Worm (Caenorhabditis elegans) whole organism, young adult: ENCODE data around the gene C35B8.3.
A peak's percentile ranks its signal among the peaks of the same experiment; 100 is the strongest.

Experiments used
- B0035.1 ChIP-seq: sonication (generic microtip); optimal IDR thresholded peaks from 2 replicates; lab custom pipeline; 2016; ENCODE audit warnings: missing genetic modification characterization, mild to moderate bottlenecking, missing compliant biosample characterization, missing genotype, missing genetic modification reagents
- B0261.1 ChIP-seq: sonication (generic microtip); optimal IDR thresholded peaks from 2 replicates; lab custom pipeline; 2016; ENCODE audit warnings: mild to moderate bottlenecking, missing genetic modification characterization, moderate library complexity, missing compliant biosample characterization
- D2030.7 ChIP-seq: fragments of 200-800 bp; sonication (Bioruptor generic); IDR thresholded peaks from 2 replicates; pipeline ENCODE4 v1.3.6; 2022; ENCODE audit warnings: missing genetic modification reagents, missing genetic modification characterization, missing compliant biosample characterization
- F49E8.2 ChIP-seq: sonication (generic microtip); optimal IDR thresholded peaks from 3 replicates; lab custom pipeline; 2017; ENCODE audit warnings: missing genetic modification characterization, mild to moderate bottlenecking, missing compliant biosample characterization, antibody characterized with exemption, moderate library complexity; ENCODE audit not compliant: insufficient read depth
- F55B11.4 ChIP-seq: sonication (generic microtip); optimal IDR thresholded peaks from 2 replicates; lab custom pipeline; 2016; ENCODE audit warnings: missing compliant biosample characterization, missing genetic modification characterization, borderline replicate concordance; ENCODE audit not compliant: insufficient read depth
- T07F8.4 ChIP-seq: sonication (generic microtip); optimal IDR thresholded peaks from 2 replicates; lab custom pipeline; 2016; ENCODE audit warnings: mild to moderate bottlenecking, missing genetic modification characterization, moderate library complexity, missing compliant biosample characterization
- Y67H2A.10 ChIP-seq: fragments of 200-800 bp; sonication (Bioruptor generic); conservative IDR thresholded peaks from 2 replicates; pipeline ENCODE4 v1.3.6; 2022; ENCODE audit warnings: missing genetic modification reagents, missing genetic modification characterization, missing compliant biosample characterization
- Y79H2A.3 ChIP-seq: fragments of 200-800 bp; sonication (Bioruptor generic); conservative IDR thresholded peaks from 2 replicates; pipeline ENCODE4 v1.3.6; 2022; ENCODE audit warnings: missing genetic modification reagents, missing genetic modification characterization, missing compliant biosample characterization
- Y95B8A.8 ChIP-seq: fragments of 200-800 bp; sonication (Bioruptor generic); IDR thresholded peaks from 2 replicates; pipeline ENCODE4 v1.3.6; 2022; ENCODE audit warnings: missing genetic modification reagents, missing genetic modification characterization, missing compliant biosample characterization
- aptf-2 ChIP-seq: fragments of 200-800 bp; sonication (Bioruptor generic); conservative IDR thresholded peaks from 2 replicates; pipeline ENCODE4 v1.3.6; 2022; ENCODE audit warnings: missing genetic modification reagents, missing genetic modification characterization, missing compliant biosample characterization
- attf-3 ChIP-seq: fragments of 200-800 bp; sonication (Bioruptor generic); conservative IDR thresholded peaks from 2 replicates; pipeline ENCODE4 v1.3.6; 2022; ENCODE audit warnings: missing genetic modification reagents, missing genetic modification characterization, missing compliant biosample characterization
- ccch-3 ChIP-seq: fragments of 200-800 bp; sonication (Bioruptor generic); optimal IDR thresholded peaks from 2 replicates; lab custom pipeline; 2018; ENCODE audit warnings: mild to moderate bottlenecking, missing genetic modification characterization, missing compliant biosample characterization
- cebp-2 ChIP-seq: fragments of 200-800 bp; sonication (Bioruptor generic); IDR thresholded peaks from 2 replicates; pipeline ENCODE4 v1.3.6; 2022; ENCODE audit warnings: missing genetic modification characterization, missing compliant biosample characterization
- ceh-100 ChIP-seq: fragments of 200-800 bp; sonication (Bioruptor generic); IDR thresholded peaks from 2 replicates; pipeline ENCODE4 v1.3.6; 2022; ENCODE audit warnings: missing genetic modification reagents, missing genetic modification characterization, missing compliant biosample characterization
- ceh-27 ChIP-seq: fragments of 200-800 bp; sonication (Bioruptor generic); optimal IDR thresholded peaks from 2 replicates; lab custom pipeline; 2018; ENCODE audit warnings: mild to moderate bottlenecking, missing genetic modification characterization, moderate library complexity, missing compliant biosample characterization
- ceh-40 ChIP-seq: fragments of 200-800 bp; sonication (Bioruptor generic); IDR thresholded peaks from 2 replicates; pipeline ENCODE4 v1.3.6; 2022; ENCODE audit warnings: missing genetic modification characterization, missing compliant biosample characterization
- ceh-58 ChIP-seq: fragments of 200-800 bp; sonication (Bioruptor generic); IDR thresholded peaks from 2 replicates; pipeline ENCODE4 v1.3.6; 2022; ENCODE audit warnings: missing genetic modification characterization, missing compliant biosample characterization
- ceh-91 ChIP-seq: fragments of 200-800 bp; sonication (Bioruptor generic); IDR thresholded peaks from 2 replicates; pipeline ENCODE4 v1.3.6; 2022; ENCODE audit warnings: missing genetic modification reagents, missing genetic modification characterization, missing compliant biosample characterization
- dox-1 ChIP-seq: fragments of 200-800 bp; sonication (Bioruptor generic); IDR thresholded peaks from 2 replicates; pipeline ENCODE4 v1.3.6; 2022; ENCODE audit warnings: missing genetic modification reagents, missing genetic modification characterization, missing compliant biosample characterization
- dpl-1 ChIP-seq: fragments of 150-350 bp; optimal IDR thresholded peaks from 2 replicates; lab custom pipeline; 2014; ENCODE audit warnings: missing biosample characterization, missing genetic modification reagents, missing genetic modification characterization
- egrh-3 ChIP-seq: fragments of 200-800 bp; sonication (Bioruptor generic); IDR thresholded peaks from 2 replicates; pipeline ENCODE4 v1.3.6; 2022; ENCODE audit warnings: missing genetic modification reagents, missing genetic modification characterization, missing compliant biosample characterization
- gei-17 ChIP-seq: fragments of 200-800 bp; sonication (Bioruptor generic); optimal IDR thresholded peaks from 2 replicates; lab custom pipeline; 2018; ENCODE audit warnings: mild to moderate bottlenecking, missing genetic modification characterization, missing compliant biosample characterization
- hlh-26 ChIP-seq: fragments of 200-800 bp; sonication (Bioruptor generic); conservative IDR thresholded peaks from 2 replicates; pipeline ENCODE4 v1.3.6; 2022; ENCODE audit warnings: missing genetic modification reagents, missing genetic modification characterization, missing compliant biosample characterization
- hmg-1.2 ChIP-seq: fragments of 200-800 bp; sonication (Bioruptor generic); IDR thresholded peaks from 2 replicates; pipeline ENCODE4 v1.3.6; 2022; ENCODE audit warnings: missing genetic modification reagents, missing genetic modification characterization, missing compliant biosample characterization
- let-607 ChIP-seq, 2 experiments: fragments of 200-800 bp in 1 of 2; sonication (Bioruptor generic) in 1 of 2; sonication (generic microtip) in 1 of 2; optimal IDR thresholded peaks; 2 replicates each; lab custom pipeline; 2016 to 2018; ENCODE audit warnings: mild to moderate bottlenecking in 2 of 2, missing compliant biosample characterization in 2 of 2, missing genetic modification characterization in 2 of 2, moderate library complexity in 2 of 2, missing genotype in 1 of 2
- lin-26 ChIP-seq: fragments of 200-800 bp; sonication (Bioruptor generic); IDR thresholded peaks from 2 replicates; pipeline ENCODE4 v1.3.6; 2022; ENCODE audit warnings: missing genetic modification reagents, missing genetic modification characterization, missing compliant biosample characterization
- lin-35 ChIP-seq, 3 experiments: fragments of 150-350 bp in 2 of 3; sonication (generic microtip) in 1 of 3; optimal IDR thresholded peaks; 2 replicates each; lab custom pipeline; 2014 to 2018; ENCODE audit warnings: missing biosample characterization in 3 of 3, missing genetic modification characterization in 3 of 3, missing genetic modification reagents in 3 of 3
- lir-1 ChIP-seq: fragments of 200-800 bp; sonication (Bioruptor generic); conservative IDR thresholded peaks from 2 replicates; pipeline ENCODE4 v1.3.6; 2022; ENCODE audit warnings: missing genetic modification reagents, missing genetic modification characterization, missing compliant biosample characterization
- lsl-1 ChIP-seq: fragments of 200-800 bp; sonication (Bioruptor generic); optimal IDR thresholded peaks from 2 replicates; lab custom pipeline; 2018; ENCODE audit warnings: mild to moderate bottlenecking, missing genetic modification characterization, moderate library complexity, missing compliant biosample characterization
- madf-3 ChIP-seq: fragments of 200-800 bp; sonication (Bioruptor generic); IDR thresholded peaks from 2 replicates; pipeline ENCODE4 v1.3.6; 2022; ENCODE audit warnings: missing genetic modification reagents, missing genetic modification characterization, missing compliant biosample characterization
- madf-6 ChIP-seq: fragments of 200-800 bp; sonication (Bioruptor generic); IDR thresholded peaks from 2 replicates; pipeline ENCODE4 v1.3.6; 2022; ENCODE audit warnings: missing genetic modification reagents, missing genetic modification characterization, missing compliant biosample characterization
- mes-4 ChIP-seq: sonication (generic microtip); optimal IDR thresholded peaks from 2 replicates; lab custom pipeline; 2016; ENCODE audit warnings: missing genotype, missing genetic modification characterization, missing compliant biosample characterization
- nfya-1 ChIP-seq: sonication (generic microtip); optimal IDR thresholded peaks from 2 replicates; lab custom pipeline; 2017; ENCODE audit warnings: antibody characterized with exemption, missing compliant biosample characterization, missing genetic modification characterization, borderline replicate concordance; ENCODE audit not compliant: insufficient read depth
- nhr-120 ChIP-seq: fragments of 200-800 bp; sonication (Bioruptor generic); IDR thresholded peaks from 2 replicates; pipeline ENCODE4 v1.3.6; 2022; ENCODE audit warnings: missing genetic modification characterization, missing compliant biosample characterization
- nhr-80 ChIP-seq: sonication (generic microtip); optimal IDR thresholded peaks from 2 replicates; lab custom pipeline; 2016; ENCODE audit warnings: missing genetic modification characterization, missing compliant biosample characterization
- rcor-1 ChIP-seq: fragments of 200-800 bp; sonication (Bioruptor generic); IDR thresholded peaks from 2 replicates; pipeline ENCODE4 v1.3.6; 2022; ENCODE audit warnings: missing genetic modification reagents, missing genetic modification characterization, missing compliant biosample characterization
- repo-1 ChIP-seq: sonication (generic microtip); optimal IDR thresholded peaks from 2 replicates; lab custom pipeline; 2017; ENCODE audit warnings: mild to moderate bottlenecking, missing genetic modification characterization, missing compliant biosample characterization
- sdz-38 ChIP-seq: sonication (generic microtip); optimal IDR thresholded peaks from 2 replicates; lab custom pipeline; 2016; ENCODE audit warnings: missing genotype, missing genetic modification characterization, missing compliant biosample characterization
- somi-1 ChIP-seq: fragments of 200-800 bp; sonication (Bioruptor generic); optimal IDR thresholded peaks from 2 replicates; lab custom pipeline; 2018; ENCODE audit warnings: mild to moderate bottlenecking, missing genetic modification characterization, missing compliant biosample characterization
- tbp1 ChIP-seq: fragments of 200-800 bp; sonication (Bioruptor generic); optimal IDR thresholded peaks from 2 replicates; lab custom pipeline; 2018; ENCODE audit warnings: mild to moderate bottlenecking, missing genetic modification characterization, missing compliant biosample characterization
- tlf-1 ChIP-seq: fragments of 200-800 bp; sonication (Bioruptor generic); optimal IDR thresholded peaks from 2 replicates; lab custom pipeline; 2018; ENCODE audit warnings: mild to moderate bottlenecking, missing genetic modification characterization, missing compliant biosample characterization
- unc-130 ChIP-seq: sonication (generic microtip); optimal IDR thresholded peaks from 2 replicates; lab custom pipeline; 2016; ENCODE audit warnings: missing genetic modification reagents, missing genetic modification characterization, missing compliant biosample characterization
- zim-3 ChIP-seq: sonication (generic microtip); optimal IDR thresholded peaks from 2 replicates; lab custom pipeline; 2017; ENCODE audit warnings: mild to moderate bottlenecking, missing genetic modification characterization, moderate library complexity, missing compliant biosample characterization
- ztf-22 ChIP-seq: fragments of 200-800 bp; sonication (Bioruptor generic); optimal IDR thresholded peaks from 2 replicates; lab custom pipeline; 2018; ENCODE audit warnings: mild to moderate bottlenecking, missing genetic modification characterization, moderate library complexity, missing compliant biosample characterization
- ztf-26 ChIP-seq: sonication (generic microtip); optimal IDR thresholded peaks from 2 replicates; lab custom pipeline; 2017; ENCODE audit warnings: missing genetic modification characterization, missing compliant biosample characterization
- ztf-28 ChIP-seq: fragments of 200-800 bp; sonication (Bioruptor generic); IDR thresholded peaks from 2 replicates; pipeline ENCODE4 v1.3.6; 2022; ENCODE audit warnings: missing genetic modification reagents, missing genetic modification characterization, missing compliant biosample characterization

C35B8.3 gene

ce11 chrX:9237708-9238107, 24.0 kb downstream of the C35B8.3 start (continued):
- peak; percentile 53 for TF ChIP-seq F49E8.2 (tag; lab: Kevin White, UChicago)
- no peak for TF ChIP-seq gei-17 (GFP tag; lab: Kevin White, UChicago)
- peak; percentile 67 for TF ChIP-seq D2030.7
- no peak for TF ChIP-seq lir-1 (GFP tag; lab: Robert Waterston, UW)
- no peak for TF ChIP-seq cebp-2 (GFP tag; lab: Robert Waterston, UW)
- TF ChIP-seq egrh-3: no peak
- TF ChIP-seq aptf-2: no peak
- TF ChIP-seq ccch-3 (GFP tag; lab: Kevin White, UChicago): no peak
- TF ChIP-seq T07F8.4 (tag; lab: Kevin White, UChicago): peak; percentile 53
- no peak for TF ChIP-seq ceh-100 (GFP tag; lab: Robert Waterston, UW)
- no peak for TF ChIP-seq ztf-26 (tag; lab: Kevin White, UChicago)
- TF ChIP-seq lsl-1 (GFP tag; lab: Kevin White, UChicago): no peak
- 0 out of 2 replicates have a peak, but pooled peaks have one; percentile 44 for TF ChIP-seq ceh-40 (GFP tag; lab: Robert Waterston, UW)
- TF ChIP-seq attf-3: no peak
- no peak for TF ChIP-seq nhr-120

- TF ChIP-seq sdz-38 (peak; percentile 7), Y79H2A.3 (GFP tag; lab: Robert Waterston, UW) (no peak), gei-17 (GFP tag; lab: Kevin White, UChicago) (no peak), F49E8.2 (tag; lab: Kevin White, UChicago) (no peak), F55B11.4 (no peak), hmg-1.2 (GFP tag; lab: Robert Waterston, UW) (no peak), mes-4 (tag; lab: Kevin White, UChicago) (peak; percentile 74), unc-130 (GFP tag; lab: Kevin White, UChicago) (no peak), ceh-58 (GFP tag; lab: Robert Waterston, UW) (no peak), B0261.1 (peak; percentile 76), dox-1 (no peak; the same call in 1 of the 2 replicates), zim-3 (tag; lab: Kevin White, UChicago) (no peak), let-607 (tag; optimal IDR thresholded peaks at IDR 0.05; lab: Kevin White, UChicago) (peak in 1 of 2 experiments; percentile 35), nfya-1 (tag; lab: Kevin White, UChicago) (no peak), lin-26 (GFP tag; lab: Robert Waterston, UW) (peak; percentile 93), ztf-28 (GFP tag; lab: Robert Waterston, UW) (no peak), D2030.7 (peak; percentile 56), lin-35 (GFP tag; optimal IDR thresholded peaks at IDR 0.05; lab: Kevin White, UChicago) (no peak), repo-1 (no peak), dpl-1 (no peak), ztf-26 (tag; lab: Kevin White, UChicago) (no peak), B0035.1 (tag; lab: Kevin White, UChicago) (peak; percentile 36), ceh-91 (GFP tag; lab: Robert Waterston, UW) (no peak), Y95B8A.8 (GFP tag; lab: Robert Waterston, UW) (no peak), ztf-22 (GFP tag; lab: Kevin White, UChicago) (no peak), madf-3 (no peak), lsl-1 (GFP tag; lab: Kevin White, UChicago) (no peak), rcor-1 (GFP tag; lab: Robert Waterston, UW) (peak; percentile 20; the same call in 1 of the 2 replicates), T07F8.4 (tag; lab: Kevin White, UChicago) (peak; percentile 58), hlh-26 (GFP tag; lab: Robert Waterston, UW) (no peak), nhr-80 (tag; lab: Kevin White, UChicago) (peak; percentile 6), madf-6 (no peak), cebp-2 (GFP tag; lab: Robert Waterston, UW) (no peak), Y67H2A.10 (GFP tag; lab: Robert Waterston, UW) (no peak), ceh-27 (GFP tag; lab: Kevin White, UChicago) (peak; percentile 6), tlf-1 (GFP tag; lab: Kevin White, UChicago) (no peak), somi-1 (GFP tag; lab: Kevin White, UChicago) (peak; percentile 60), tbp1 (GFP tag; lab: Kevin White, UChicago) (peak; percentile 88)
Observed at ce11 chrX:9238692-9239091, 25.0 kb downstream of the C35B8.3 start.
